Worm (Caenorhabditis elegans): ENCODE data around the gene srw-69.
A peak's percentile ranks its signal among the peaks of the same experiment; 100 is the strongest.

DNA sequence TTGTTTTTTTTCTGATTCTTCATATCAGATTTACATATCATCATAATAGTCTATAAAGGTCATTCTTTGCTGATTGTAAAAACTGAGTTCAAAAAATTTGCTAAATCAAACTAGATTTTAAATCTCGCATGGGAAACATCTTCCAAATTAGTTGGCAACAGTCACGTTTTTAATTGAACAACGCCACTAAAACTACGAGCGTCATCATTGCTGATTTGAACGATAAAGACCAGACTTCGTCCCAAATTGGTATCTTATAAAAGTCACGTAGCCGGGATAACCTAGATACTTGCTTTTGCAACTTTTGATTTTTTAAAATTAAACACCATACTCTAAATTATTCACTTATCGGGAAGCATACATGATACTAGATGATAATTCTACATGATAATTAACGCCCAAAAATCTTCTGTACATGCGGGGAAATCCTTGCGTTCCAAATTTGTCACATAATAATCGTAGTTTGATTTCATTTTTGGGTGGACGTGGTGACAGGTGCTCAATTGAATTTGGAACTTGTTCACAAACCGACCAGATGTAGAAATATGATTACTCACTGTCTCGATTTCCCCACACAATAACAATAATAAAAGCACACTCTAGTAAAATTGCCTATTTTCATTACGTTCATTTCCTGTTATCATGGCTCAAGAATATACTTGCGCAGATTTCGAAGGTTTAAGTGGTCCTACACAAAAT lies 11.6 kb downstream of the srw-69 start, which contains the start of gene srw-67:
- TF ChIP-seq duxl-1 (tag; optimal IDR thresholded peaks at IDR 0.05; ENCODE audit: poor library complexity) (peak; percentile 17), nhr-76 (tag; optimal IDR thresholded peaks at IDR 0.05) (no peak), hlh-30 (tag; optimal IDR thresholded peaks at IDR 0.05; ENCODE audit: insufficient read depth) (no peak), daf-8 (GFP tag; IDR thresholded peaks at IDR 0.05) (no peak), sdz-12 (GFP tag; optimal IDR thresholded peaks at IDR 0.05) (no peak), nhr-25 (tag; optimal IDR thresholded peaks at IDR 0.05; ENCODE audit: borderline replicate concordance, insufficient read depth) (no peak), ama-1 (optimal IDR thresholded peaks at IDR 0.05) (no peak), mxl-3 (GFP tag; optimal IDR thresholded peaks at IDR 0.05) (no peak), ceh-32 (tag; optimal IDR thresholded peaks at IDR 0.05; ENCODE audit: poor library complexity) (no peak), zfp-3 (GFP tag; conservative IDR thresholded peaks at IDR 0.05) (no peak), nhr-102 (tag; optimal IDR thresholded peaks at IDR 0.05) (no peak), ZK546.5 (tag; optimal IDR thresholded peaks at IDR 0.05) (no peak), zag-1 (tag; optimal IDR thresholded peaks at IDR 0.05) (no peak)
